Worm (Caenorhabditis elegans): ENCODE data around the gene wrn-1.

ce11 chrII:6544842-6545410 is 9.9 kb upstream of the wrn-1 start, which contains the start of gene lron-15:
- TF ChIP-seq ama-1 (optimal IDR thresholded peaks at IDR 0.05) (no peak), unc-39 (tag; optimal IDR thresholded peaks at IDR 0.05) (no peak), nhr-6 (tag; optimal IDR thresholded peaks at IDR 0.05) (no peak)

All from whole organism, L2 larva.